Fruit fly (Drosophila melanogaster) whole organism, prepupa: Measurements from ENCODE around the gene CG32563.

ENCODE experiments used
- CG10631 ChIP-seq: fragments of 200-800 bp; sonication (Bioruptor generic); optimal IDR thresholded peaks from 2 replicates; lab custom pipeline; 2016; ENCODE audit warnings: missing biosample characterization, missing genetic modification characterization
- CG10669 ChIP-seq: fragments of 200-800 bp; sonication (Bioruptor generic); optimal IDR thresholded peaks from 3 replicates; lab custom pipeline; 2018; ENCODE audit warnings: missing biosample characterization, mild to moderate bottlenecking, missing genetic modification characterization, moderate library complexity
- CG11762 ChIP-seq: fragments of 200-800 bp; sonication (Bioruptor generic); optimal IDR thresholded peaks from 3 replicates; lab custom pipeline; 2016; ENCODE audit warnings: missing biosample characterization, missing genetic modification characterization; ENCODE audit not compliant: insufficient read depth
- CG11902 ChIP-seq: fragments of 200-800 bp; sonication (Bioruptor generic); optimal IDR thresholded peaks from 3 replicates; lab custom pipeline; 2016; ENCODE audit warnings: missing biosample characterization, missing genetic modification characterization
- CG15336 ChIP-seq: fragments of 200-800 bp; sonication (Bioruptor generic); IDR thresholded peaks from 2 replicates; pipeline ENCODE4 v1.3.6; 2022; ENCODE audit warnings: missing biosample characterization, missing genetic modification characterization
- CG31627 ChIP-seq: fragments of 200-800 bp; sonication (Bioruptor generic); optimal IDR thresholded peaks from 3 replicates; lab custom pipeline; 2016; ENCODE audit warnings: missing biosample characterization, missing genetic modification characterization
- CG32006 ChIP-seq: fragments of 200-800 bp; sonication (Bioruptor generic); optimal IDR thresholded peaks from 3 replicates; lab custom pipeline; 2017; ENCODE audit warnings: missing biosample characterization, mild to moderate bottlenecking, missing genetic modification characterization
- CG34406 ChIP-seq: fragments of 200-800 bp; sonication (Bioruptor generic); optimal IDR thresholded peaks from 3 replicates; lab custom pipeline; 2016; ENCODE audit warnings: missing biosample characterization, missing genetic modification characterization
- CG3919 ChIP-seq: fragments of 200-800 bp; sonication (Bioruptor generic); optimal IDR thresholded peaks from 3 replicates; lab custom pipeline; 2016; ENCODE audit warnings: missing biosample characterization, missing genetic modification characterization
- CG4318 ChIP-seq: fragments of 200-800 bp; sonication (Bioruptor generic); optimal IDR thresholded peaks from 3 replicates; lab custom pipeline; 2017; ENCODE audit warnings: missing biosample characterization, mild to moderate bottlenecking, missing genetic modification characterization
- CG6163 ChIP-seq: fragments of 200-800 bp; sonication (Bioruptor generic); IDR thresholded peaks from 3 replicates; pipeline ENCODE4 v1.3.6; 2022; ENCODE audit warnings: missing biosample characterization, missing genetic modification characterization
- CG6276 ChIP-seq: fragments of 200-800 bp; sonication (Bioruptor generic); optimal IDR thresholded peaks from 2 replicates; lab custom pipeline; 2017; ENCODE audit warnings: missing biosample characterization, mild to moderate bottlenecking, missing genetic modification characterization
- CG6792 ChIP-seq: fragments of 200-800 bp; sonication (Bioruptor generic); optimal IDR thresholded peaks from 3 replicates; lab custom pipeline; 2016; ENCODE audit warnings: missing biosample characterization, missing genetic modification characterization
- CG6808 ChIP-seq: fragments of 200-800 bp; sonication (Bioruptor generic); optimal IDR thresholded peaks from 3 replicates; lab custom pipeline; 2017; ENCODE audit warnings: missing biosample characterization, missing genetic modification characterization, mild to moderate bottlenecking, moderate library complexity, missing genetic modification reagents
- CG6854 ChIP-seq: fragments of 200-800 bp; sonication (Bioruptor generic); optimal IDR thresholded peaks from 2 replicates; lab custom pipeline; 2017; ENCODE audit warnings: missing biosample characterization, mild to moderate bottlenecking, missing genetic modification characterization
- CG7368 ChIP-seq: fragments of 200-800 bp; sonication (Bioruptor generic); optimal IDR thresholded peaks from 3 replicates; lab custom pipeline; 2016; ENCODE audit warnings: missing biosample characterization, missing genetic modification characterization
- CG8119 ChIP-seq: fragments of 200-800 bp; sonication (Bioruptor generic); IDR thresholded peaks from 3 replicates; pipeline ENCODE4 v1.3.6; 2022; ENCODE audit warnings: missing biosample characterization, missing genetic modification characterization
- CG8319 ChIP-seq: fragments of 200-800 bp; sonication (Bioruptor generic); optimal IDR thresholded peaks from 3 replicates; lab custom pipeline; 2016; ENCODE audit warnings: missing biosample characterization, missing genetic modification characterization
- CG8632 ChIP-seq: fragments of 200-800 bp; sonication (Bioruptor generic); optimal IDR thresholded peaks from 3 replicates; lab custom pipeline; 2016; ENCODE audit warnings: missing biosample characterization, missing genetic modification characterization
- CG9139 ChIP-seq: fragments of 200-800 bp; sonication (Bioruptor generic); optimal IDR thresholded peaks from 3 replicates; lab custom pipeline; 2017; ENCODE audit warnings: missing biosample characterization, mild to moderate bottlenecking, missing genetic modification characterization
- Eip78C ChIP-seq: fragments of 200-800 bp; sonication (Bioruptor generic); peaks from one replicate; lab custom pipeline; 2016; ENCODE audit warnings: missing biosample characterization, missing genetic modification characterization
- Eip93F ChIP-seq: fragments of 200-800 bp; sonication (Bioruptor generic); optimal IDR thresholded peaks from 2 replicates; lab custom pipeline; 2016; ENCODE audit warnings: missing biosample characterization, mild to moderate bottlenecking, missing genetic modification characterization
- Ets21C ChIP-seq: fragments of 200-800 bp; sonication (Bioruptor generic); optimal IDR thresholded peaks from 3 replicates; lab custom pipeline; 2016; ENCODE audit warnings: missing biosample characterization, missing genetic modification characterization
- Ets96B ChIP-seq: fragments of 200-800 bp; optimal IDR thresholded peaks from 2 replicates; lab custom pipeline; 2019; ENCODE audit warnings: missing biosample characterization, mild to moderate bottlenecking, missing genetic modification characterization, moderate library complexity
- Gug ChIP-seq: fragments of 200-800 bp; sonication (Bioruptor generic); IDR thresholded peaks from 2 replicates; pipeline ENCODE4 v1.3.6; 2022; ENCODE audit warnings: missing biosample characterization, missing genetic modification characterization
- Hr38 ChIP-seq: sonication (Bioruptor generic); optimal IDR thresholded peaks from 2 replicates; lab custom pipeline; 2016; ENCODE audit warnings: missing biosample characterization, missing genetic modification characterization
- Hr39 ChIP-seq: fragments of 200-800 bp; sonication (Bioruptor generic); optimal IDR thresholded peaks from 2 replicates; lab custom pipeline; 2016; ENCODE audit warnings: missing biosample characterization, missing genetic modification characterization
- Hr4 ChIP-seq: fragments of 200-800 bp; sonication (Bioruptor generic); optimal IDR thresholded peaks from 3 replicates; lab custom pipeline; 2016; ENCODE audit warnings: missing biosample characterization, missing genetic modification characterization
- Lpt ChIP-seq: fragments of 200-800 bp; sonication (Bioruptor generic); optimal IDR thresholded peaks from 3 replicates; lab custom pipeline; 2016; ENCODE audit warnings: missing biosample characterization, missing genetic modification characterization
- Met ChIP-seq: fragments of 200-800 bp; sonication (Bioruptor generic); optimal IDR thresholded peaks from 3 replicates; lab custom pipeline; 2016; ENCODE audit warnings: missing biosample characterization, missing genetic modification characterization
- OdsH ChIP-seq: fragments of 200-800 bp; sonication (Bioruptor generic); optimal IDR thresholded peaks from 3 replicates; lab custom pipeline; 2016; ENCODE audit warnings: missing biosample characterization, missing genetic modification characterization
- Smox ChIP-seq: fragments of 200-800 bp; sonication (Bioruptor generic); optimal IDR thresholded peaks from 3 replicates; lab custom pipeline; 2016; ENCODE audit warnings: missing biosample characterization, missing genetic modification characterization
- Sox102F ChIP-seq: fragments of 200-800 bp; sonication (Bioruptor generic); optimal IDR thresholded peaks from 2 replicates; lab custom pipeline; 2016; ENCODE audit warnings: missing biosample characterization, mild to moderate bottlenecking, missing genetic modification characterization
- Sox14 ChIP-seq: fragments of 200-800 bp; sonication (Bioruptor generic); optimal IDR thresholded peaks from 3 replicates; lab custom pipeline; 2016; ENCODE audit warnings: missing biosample characterization, missing genetic modification characterization
- achi ChIP-seq: fragments of 200-800 bp; sonication (Bioruptor generic); optimal IDR thresholded peaks from 3 replicates; lab custom pipeline; 2016; ENCODE audit warnings: missing biosample characterization, missing genetic modification characterization
- acj6 ChIP-seq: fragments of 200-800 bp; sonication (Bioruptor generic); optimal IDR thresholded peaks from 3 replicates; lab custom pipeline; 2016; ENCODE audit warnings: missing biosample characterization, missing genetic modification characterization
- dsx ChIP-seq: fragments of 200-800 bp; optimal IDR thresholded peaks from 3 replicates; lab custom pipeline; 2019; ENCODE audit warnings: missing biosample characterization, mild to moderate bottlenecking, missing genetic modification characterization, moderate library complexity; ENCODE audit not compliant: poor library complexity, severe bottlenecking
- eg ChIP-seq: fragments of 200-800 bp; sonication (Bioruptor generic); IDR thresholded peaks from 3 replicates; pipeline ENCODE4 v1.3.6; 2022; ENCODE audit warnings: missing biosample characterization, missing genetic modification characterization
- esn ChIP-seq: fragments of 200-800 bp; sonication (Bioruptor generic); optimal IDR thresholded peaks from 2 replicates; lab custom pipeline; 2016; ENCODE audit warnings: missing biosample characterization, mild to moderate bottlenecking, missing genetic modification characterization, moderate library complexity
- fd59A ChIP-seq: fragments of 200-800 bp; sonication (Bioruptor generic); optimal IDR thresholded peaks from 2 replicates; lab custom pipeline; 2017; ENCODE audit warnings: missing biosample characterization, mild to moderate bottlenecking, missing genetic modification characterization, missing genetic modification reagents
- fkh ChIP-seq: fragments of 200-800 bp; sonication (Bioruptor generic); optimal IDR thresholded peaks from 3 replicates; lab custom pipeline; 2017; ENCODE audit warnings: missing biosample characterization, mild to moderate bottlenecking, missing genetic modification characterization, moderate library complexity
- lz ChIP-seq: fragments of 200-800 bp; sonication (Bioruptor generic); optimal IDR thresholded peaks from 3 replicates; lab custom pipeline; 2016; ENCODE audit warnings: missing biosample characterization, missing genetic modification characterization
- net ChIP-seq: fragments of 200-800 bp; sonication (Bioruptor generic); optimal IDR thresholded peaks from 3 replicates; lab custom pipeline; 2016; ENCODE audit warnings: missing biosample characterization, missing genetic modification characterization
- pdm3 ChIP-seq: fragments of 200-800 bp; sonication (Bioruptor generic); optimal IDR thresholded peaks from 3 replicates; lab custom pipeline; 2016; ENCODE audit warnings: missing biosample characterization, missing genetic modification characterization
- spab ChIP-seq: fragments of 200-800 bp; sonication (Bioruptor generic); optimal IDR thresholded peaks from 2 replicates; lab custom pipeline; 2017; ENCODE audit warnings: missing biosample characterization, mild to moderate bottlenecking, missing genetic modification characterization, missing genetic modification reagents
- svp ChIP-seq: fragments of 200-800 bp; sonication (Bioruptor generic); peaks from one replicate; lab custom pipeline; 2016; ENCODE audit warnings: missing biosample characterization, missing genetic modification characterization
- topi ChIP-seq: fragments of 200-800 bp; sonication (Bioruptor generic); optimal IDR thresholded peaks from 3 replicates; lab custom pipeline; 2016; ENCODE audit warnings: missing biosample characterization, missing genetic modification characterization
- vri ChIP-seq: fragments of 200-800 bp; sonication (Bioruptor generic); optimal IDR thresholded peaks from 3 replicates; lab custom pipeline; 2016; ENCODE audit warnings: missing biosample characterization, mild to moderate bottlenecking, missing genetic modification characterization

Gene CG32563

DNA sequence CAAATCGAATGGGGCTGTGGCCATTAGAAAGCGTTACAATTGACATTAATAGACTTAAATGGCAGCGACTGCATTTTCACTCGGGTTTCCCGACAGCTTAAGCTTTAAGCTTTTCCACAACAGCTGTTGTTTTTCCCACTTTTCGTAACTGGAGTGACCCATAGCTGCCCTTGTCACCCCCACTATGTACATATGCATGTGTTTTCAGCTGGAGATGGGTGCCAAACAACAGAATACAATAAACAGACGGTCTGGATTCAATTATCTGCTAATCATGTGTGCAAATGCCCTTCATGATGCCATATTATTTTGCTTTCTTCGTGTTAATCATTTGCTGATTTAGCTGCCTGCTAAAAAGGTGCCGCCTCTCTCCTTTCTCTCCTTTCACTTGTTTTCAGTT, 24.8 kb upstream of the CG32563 start:
- no peak for TF ChIP-seq CG9139 (GFP tag; lab: Kevin White, UChicago)
- no peak for TF ChIP-seq CG15336 (GFP tag; lab: Robert Waterston, UW)
- TF ChIP-seq CG6854 (GFP tag; lab: Kevin White, UChicago) = no peak
- TF ChIP-seq Smox = no peak
- no peak for TF ChIP-seq CG32006 (GFP tag; lab: Kevin White, UChicago)
- TF ChIP-seq Ets21C (GFP tag; lab: Kevin White, UChicago) = no peak
- TF ChIP-seq Lpt = no peak
- no peak for TF ChIP-seq CG34406 (GFP tag; lab: Kevin White, UChicago)
- TF ChIP-seq Met (GFP tag; lab: Kevin White, UChicago) = no peak
- no peak for TF ChIP-seq Eip93F (GFP tag; lab: Kevin White, UChicago)
- TF ChIP-seq topi (GFP tag; lab: Kevin White, UChicago) = no peak
- no peak for TF ChIP-seq net
- no peak for TF ChIP-seq Ets96B
- TF ChIP-seq Eip78C (GFP tag; lab: Kevin White, UChicago) = no peak
- TF ChIP-seq lz = no peak
- TF ChIP-seq Hr38 (GFP tag; lab: Kevin White, UChicago) = no peak
- TF ChIP-seq spab = no peak
- TF ChIP-seq, all 60 proteins: peak for 0

DNA sequence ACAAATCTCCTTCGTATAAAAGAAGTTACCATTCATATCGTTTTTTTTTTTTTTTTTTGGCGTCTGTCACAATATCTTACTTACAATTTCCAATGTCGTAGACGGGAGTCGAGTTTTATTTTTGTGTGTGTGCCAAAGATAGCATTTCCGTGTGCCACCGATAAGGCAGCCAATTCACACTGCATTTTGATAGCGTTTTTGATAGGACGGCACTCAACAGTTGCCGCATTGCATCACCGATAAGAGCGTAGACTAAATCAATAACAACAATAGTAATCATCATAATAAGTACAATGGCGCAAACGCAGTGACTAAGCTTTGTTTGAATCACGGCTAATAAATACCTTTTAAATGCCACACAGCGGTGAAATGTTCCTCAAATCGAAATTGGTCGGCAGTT, 21.8 kb upstream of the CG32563 start:
- TF ChIP-seq CG10669 (GFP tag; lab: Kevin White, UChicago) (no peak), fkh (GFP tag; lab: Kevin White, UChicago) (peak; percentile 24), vri (peak; percentile 98)

DNA sequence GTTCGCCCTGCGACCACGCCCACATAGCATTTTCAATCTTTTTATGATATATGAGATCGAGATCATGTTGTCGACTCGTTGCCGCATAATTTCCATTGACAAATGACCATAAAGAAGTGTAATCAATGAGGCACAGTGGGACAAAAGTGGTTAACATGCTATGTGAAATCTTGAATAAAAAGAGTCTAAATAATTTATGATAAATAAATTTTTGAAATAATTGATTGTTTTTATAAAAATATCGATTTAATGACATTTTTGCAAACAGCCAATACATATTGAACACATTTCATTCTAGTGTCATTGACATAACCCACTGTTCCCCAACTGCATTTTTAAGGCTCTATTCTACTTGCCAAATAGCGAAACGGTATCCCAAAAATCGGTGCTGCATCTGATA, 20.7 kb upstream of the CG32563 start:
- TF ChIP-seq achi (GFP tag; lab: Kevin White, UChicago) (peak; percentile 55), CG8632 (GFP tag; lab: Kevin White, UChicago) (peak; percentile 52), CG6808 (GFP tag; lab: Kevin White, UChicago) (no peak), Hr39 (no peak), pdm3 (GFP tag; lab: Kevin White, UChicago) (peak; percentile 35), net (peak; percentile 48), Gug (GFP tag; lab: Robert Waterston, UW) (0 out of 2 replicates have a peak, but pooled peaks have one; percentile 12), Smox (peak; percentile 29), svp (peak; percentile 38), Hr38 (GFP tag; lab: Kevin White, UChicago) (no peak), CG31627 (GFP tag; lab: Kevin White, UChicago) (no peak), Hr4 (GFP tag; lab: Kevin White, UChicago) (no peak), topi (GFP tag; lab: Kevin White, UChicago) (peak; percentile 41), CG8319 (GFP tag; lab: Kevin White, UChicago) (peak; percentile 42), CG8119 (GFP tag; lab: Robert Waterston, UW) (peak; percentile 66), Met (GFP tag; lab: Kevin White, UChicago) (peak; percentile 54), dsx (GFP tag; lab: Kevin White, UChicago) (no peak), CG4318 (GFP tag; lab: Kevin White, UChicago) (peak; percentile 2), Sox14 (GFP tag; lab: Kevin White, UChicago) (peak; percentile 19), esn (GFP tag; lab: Kevin White, UChicago) (peak; percentile 53), OdsH (GFP tag; lab: Kevin White, UChicago) (peak; percentile 62), lz (peak; percentile 2), Ets21C (GFP tag; lab: Kevin White, UChicago) (no peak), CG7368 (GFP tag; lab: Kevin White, UChicago) (peak; percentile 8), CG6276 (GFP tag; lab: Kevin White, UChicago) (peak; percentile 30), CG11902 (GFP tag; lab: Kevin White, UChicago) (peak; percentile 20), Eip78C (GFP tag; lab: Kevin White, UChicago) (peak; percentile 80), spab (no peak), acj6 (GFP tag; lab: Kevin White, UChicago) (peak; percentile 53), CG6163 (GFP tag; lab: Robert Waterston, UW) (peak; percentile 58; the same call in 2 of the 3 replicates), CG10631 (GFP tag; lab: Kevin White, UChicago) (no peak), Sox102F (GFP tag; lab: Kevin White, UChicago) (peak; percentile 20), CG6792 (GFP tag; lab: Kevin White, UChicago) (peak; percentile 41), eg (GFP tag; lab: Robert Waterston, UW) (peak; percentile 77), fd59A (GFP tag; lab: Kevin White, UChicago) (no peak), CG34406 (GFP tag; lab: Kevin White, UChicago) (peak; percentile 58), CG15336 (GFP tag; lab: Robert Waterston, UW) (peak; percentile 63), CG3919 (GFP tag; lab: Kevin White, UChicago) (peak; percentile 46), CG32006 (GFP tag; lab: Kevin White, UChicago) (peak; percentile 54), CG11762 (GFP tag; lab: Kevin White, UChicago) (peak; percentile 31)
